Worm (Caenorhabditis elegans) whole organism, late embryonic: ENCODE results near the gene Y39A1A.10.

ENCODE experiments used
- C08G9.2 ChIP-seq: sonication (generic microtip); optimal IDR thresholded peaks from 2 replicates; lab custom pipeline; 2016; ENCODE audit warnings: mild to moderate bottlenecking, missing genetic modification characterization, moderate library complexity, missing compliant biosample characterization
- K09A11.1 ChIP-seq: sonication (generic microtip); optimal IDR thresholded peaks from 2 replicates; lab custom pipeline; 2017; ENCODE audit warnings: antibody characterized with exemption, mild to moderate bottlenecking, missing genetic modification characterization, missing compliant biosample characterization; ENCODE audit not compliant: insufficient read depth
- T23F11.4 ChIP-seq: fragments of 200-800 bp; sonication (Bioruptor generic); optimal IDR thresholded peaks from 2 replicates; lab custom pipeline; 2018; ENCODE audit warnings: mild to moderate bottlenecking, missing genetic modification characterization, missing compliant biosample characterization
- Y22D7AL.16 ChIP-seq: sonication (generic microtip); optimal IDR thresholded peaks from 2 replicates; lab custom pipeline; 2016; ENCODE audit warnings: missing genetic modification characterization, missing compliant biosample characterization
- ahr-1 ChIP-seq: sonication (generic microtip); optimal IDR thresholded peaks from 2 replicates; lab custom pipeline; 2016; ENCODE audit warnings: missing genetic modification characterization, missing compliant biosample characterization
- ama-1 ChIP-seq: fragments of 150-350 bp; optimal IDR thresholded peaks from 2 replicates; lab custom pipeline; 2014
- ceh-18 ChIP-seq: sonication (generic microtip); optimal IDR thresholded peaks from 2 replicates; lab custom pipeline; 2016; ENCODE audit warnings: missing genetic modification characterization, missing compliant biosample characterization
- ceh-19 ChIP-seq: fragments of 200-800 bp; sonication (Bioruptor generic); optimal IDR thresholded peaks from 2 replicates; lab custom pipeline; 2018; ENCODE audit warnings: mild to moderate bottlenecking, missing genetic modification characterization, missing compliant biosample characterization
- ceh-2 ChIP-seq: sonication (generic microtip); optimal IDR thresholded peaks from 2 replicates; lab custom pipeline; 2016; ENCODE audit warnings: missing genotype, missing genetic modification characterization, missing compliant biosample characterization
- ceh-24 ChIP-seq: sonication (generic microtip); optimal IDR thresholded peaks from 2 replicates; lab custom pipeline; 2016; ENCODE audit warnings: mild to moderate bottlenecking, missing genetic modification characterization, missing compliant biosample characterization
- ceh-30 ChIP-seq: fragments of 150-350 bp; optimal IDR thresholded peaks from 2 replicates; lab custom pipeline; 2014; ENCODE audit warnings: missing biosample characterization, missing genetic modification characterization
- ceh-31 ChIP-seq: sonication (generic microtip); optimal IDR thresholded peaks from 2 replicates; lab custom pipeline; 2016; ENCODE audit warnings: missing genetic modification characterization, missing compliant biosample characterization
- ceh-45 ChIP-seq: fragments of 200-800 bp; sonication (Bioruptor generic); IDR thresholded peaks from 2 replicates; pipeline ENCODE4 v1.3.6; 2022; ENCODE audit warnings: missing genetic modification reagents, missing genetic modification characterization, missing compliant biosample characterization
- ceh-48 ChIP-seq: sonication (generic microtip); optimal IDR thresholded peaks from 2 replicates; lab custom pipeline; 2016; ENCODE audit warnings: missing genetic modification characterization, inconsistent platforms, missing compliant biosample characterization
- ceh-9 ChIP-seq: sonication (generic microtip); optimal IDR thresholded peaks from 2 replicates; lab custom pipeline; 2016; ENCODE audit warnings: mild to moderate bottlenecking, missing genetic modification characterization, inconsistent platforms, missing compliant biosample characterization
- che-1 ChIP-seq: sonication (generic microtip); optimal IDR thresholded peaks from 2 replicates; lab custom pipeline; 2016; ENCODE audit warnings: mild to moderate bottlenecking, missing genetic modification characterization, missing compliant biosample characterization
- dmd-4 ChIP-seq: sonication (generic microtip); optimal IDR thresholded peaks from 2 replicates; lab custom pipeline; 2016; ENCODE audit warnings: borderline replicate concordance, missing genetic modification characterization, missing compliant biosample characterization
- dve-1 ChIP-seq: sonication (generic microtip); optimal IDR thresholded peaks from 2 replicates; lab custom pipeline; 2017; ENCODE audit warnings: antibody characterized with exemption, mild to moderate bottlenecking, missing genetic modification characterization, missing compliant biosample characterization
- ets-4 ChIP-seq: sonication (generic microtip); optimal IDR thresholded peaks from 2 replicates; lab custom pipeline; 2016; ENCODE audit warnings: missing genetic modification characterization, missing compliant biosample characterization
- fax-1 ChIP-seq: sonication (generic microtip); optimal IDR thresholded peaks from 2 replicates; lab custom pipeline; 2016; ENCODE audit warnings: missing genotype, missing genetic modification characterization, missing compliant biosample characterization
- fkh-10 ChIP-seq: fragments of 150-350 bp; optimal IDR thresholded peaks from 2 replicates; lab custom pipeline; 2014; ENCODE audit warnings: missing biosample characterization, missing genetic modification reagents, missing genetic modification characterization
- fkh-6 ChIP-seq: sonication (generic microtip); optimal IDR thresholded peaks from 2 replicates; lab custom pipeline; 2016; ENCODE audit warnings: missing genetic modification characterization, missing compliant biosample characterization
- gmeb-2 ChIP-seq: sonication (generic microtip); optimal IDR thresholded peaks from 2 replicates; lab custom pipeline; 2016; ENCODE audit warnings: missing genetic modification characterization, inconsistent platforms, missing compliant biosample characterization
- hlh-13 ChIP-seq: fragments of 200-800 bp; sonication (Bioruptor generic); optimal IDR thresholded peaks from 2 replicates; lab custom pipeline; 2018; ENCODE audit warnings: mild to moderate bottlenecking, missing genetic modification characterization, missing compliant biosample characterization
- hlh-15 ChIP-seq: sonication (generic microtip); optimal IDR thresholded peaks from 2 replicates; lab custom pipeline; 2016; ENCODE audit warnings: missing genetic modification characterization, missing compliant biosample characterization
- hlh-8 ChIP-seq: sonication (generic microtip); optimal IDR thresholded peaks from 2 replicates; lab custom pipeline; 2016; ENCODE audit warnings: missing genotype, missing genetic modification characterization, missing compliant biosample characterization
- lim-6 ChIP-seq: sonication (generic microtip); optimal IDR thresholded peaks from 2 replicates; lab custom pipeline; 2016; ENCODE audit warnings: missing genetic modification characterization, missing compliant biosample characterization
- madf-2 ChIP-seq: sonication (generic microtip); optimal IDR thresholded peaks from 2 replicates; lab custom pipeline; 2017; ENCODE audit warnings: missing genetic modification characterization, missing compliant biosample characterization
- nfya-1 ChIP-seq: sonication (generic microtip); optimal IDR thresholded peaks from 2 replicates; lab custom pipeline; 2017; ENCODE audit warnings: missing genetic modification characterization, mild to moderate bottlenecking, missing compliant biosample characterization, antibody characterized with exemption, moderate library complexity
- nhr-232 ChIP-seq: sonication (generic microtip); optimal IDR thresholded peaks from 2 replicates; lab custom pipeline; 2016; ENCODE audit warnings: missing genetic modification characterization, missing compliant biosample characterization
- npax-4 ChIP-seq: sonication (generic microtip); optimal IDR thresholded peaks from 2 replicates; lab custom pipeline; 2016; ENCODE audit warnings: missing genetic modification characterization, missing compliant biosample characterization
- odd-2 ChIP-seq: sonication (generic microtip); optimal IDR thresholded peaks from 2 replicates; lab custom pipeline; 2017; ENCODE audit warnings: antibody characterized with exemption, mild to moderate bottlenecking, missing genetic modification characterization, missing compliant biosample characterization
- pax-1 ChIP-seq: fragments of 150-350 bp; optimal IDR thresholded peaks from 2 replicates; lab custom pipeline; 2014; ENCODE audit warnings: missing biosample characterization, missing genetic modification characterization
- pqm-1 ChIP-seq: sonication (generic microtip); optimal IDR thresholded peaks from 2 replicates; lab custom pipeline; 2016; ENCODE audit warnings: missing genetic modification characterization, missing compliant biosample characterization
- ref-2 ChIP-seq: sonication (generic microtip); optimal IDR thresholded peaks from 2 replicates; lab custom pipeline; 2016; ENCODE audit warnings: missing genetic modification characterization, missing compliant biosample characterization
- rnt-1 ChIP-seq: sonication (generic microtip); optimal IDR thresholded peaks from 2 replicates; lab custom pipeline; 2016; ENCODE audit warnings: missing genetic modification characterization, missing compliant biosample characterization
- sdc-2 ChIP-seq: sonication (generic microtip); optimal IDR thresholded peaks from 2 replicates; lab custom pipeline; 2016; ENCODE audit warnings: missing genotype, missing genetic modification characterization, missing compliant biosample characterization
- sox-2 ChIP-seq: fragments of 200-800 bp; sonication (Bioruptor generic); IDR thresholded peaks from 2 replicates; pipeline ENCODE4 v1.3.6; 2022; ENCODE audit warnings: missing genetic modification reagents, missing genetic modification characterization, missing compliant biosample characterization
- sox-4 ChIP-seq: sonication (generic microtip); optimal IDR thresholded peaks from 2 replicates; lab custom pipeline; 2017; ENCODE audit warnings: mild to moderate bottlenecking, missing genetic modification characterization, inconsistent platforms, missing compliant biosample characterization
- tbx-2 ChIP-seq: sonication (generic microtip); optimal IDR thresholded peaks from 2 replicates; lab custom pipeline; 2016; ENCODE audit warnings: missing genetic modification characterization, missing compliant biosample characterization
- tbx-7 ChIP-seq: sonication (generic microtip); optimal IDR thresholded peaks from 2 replicates; lab custom pipeline; 2016; ENCODE audit warnings: missing genotype, missing genetic modification characterization, missing compliant biosample characterization
- unc-3 ChIP-seq, 2 experiments: fragments of 200-800 bp in 1 of 2; sonication (Bioruptor generic) in 1 of 2; sonication (generic microtip) in 1 of 2; conservative IDR thresholded peaks in 1 of 2; optimal IDR thresholded peaks in 1 of 2; 2 replicates each; pipeline versions ENCODE4 v1.3.6 to Lab custom; 2016 to 2022; ENCODE audit warnings: missing compliant biosample characterization in 2 of 2, missing genetic modification characterization in 2 of 2, missing genetic modification reagents in 1 of 2
- unc-42 ChIP-seq: sonication (generic microtip); optimal IDR thresholded peaks from 2 replicates; lab custom pipeline; 2016; ENCODE audit warnings: missing genotype, missing genetic modification characterization, missing compliant biosample characterization
- unc-86 ChIP-seq: sonication (generic microtip); optimal IDR thresholded peaks from 2 replicates; lab custom pipeline; 2016; ENCODE audit warnings: missing genetic modification characterization, missing compliant biosample characterization
- ztf-16 ChIP-seq: sonication (generic microtip); optimal IDR thresholded peaks from 2 replicates; lab custom pipeline; 2017; ENCODE audit warnings: missing genetic modification characterization, missing compliant biosample characterization

Y39A1A.10 gene

ce11 chrIII:10612333-10612732, 20.2 kb upstream of the Y39A1A.10 start, which contains the start of gene Y39A1A.24:
Gene Y39A1A.24, plus strand, starts transcription at chrIII:10612633.
- TF ChIP-seq dve-1 (tag; lab: Kevin White, UChicago): no peak
- no peak for TF ChIP-seq hlh-13 (GFP tag; lab: Kevin White, UChicago)
- no peak for TF ChIP-seq nhr-232 (tag; lab: Kevin White, UChicago)
- no peak for TF ChIP-seq che-1 (tag; lab: Kevin White, UChicago)
- TF ChIP-seq madf-2 (tag; lab: Kevin White, UChicago): no peak
- TF ChIP-seq nfya-1 (tag; lab: Kevin White, UChicago): no peak
- TF ChIP-seq T23F11.4 (GFP tag; lab: Kevin White, UChicago): no peak
- no peak for TF ChIP-seq lim-6 (tag; lab: Kevin White, UChicago)
- no peak for TF ChIP-seq rnt-1 (tag; lab: Kevin White, UChicago)
- no peak for TF ChIP-seq tbx-2 (tag; lab: Kevin White, UChicago)
- TF ChIP-seq unc-42: no peak
- no peak for TF ChIP-seq pax-1 (tag; lab: Kevin White, UChicago)
- no peak for TF ChIP-seq ceh-31 (tag; lab: Kevin White, UChicago)
- no peak for TF ChIP-seq fax-1 (tag; lab: Kevin White, UChicago)

ce11 chrIII:10615166-10615565, 17.4 kb upstream of the Y39A1A.10 start, which contains the start of gene mrpl-22:
Gene mrpl-22, plus strand, starts transcription at chrIII:10615466.
- TF ChIP-seq sox-4 (no peak), ceh-45 (GFP tag; lab: Robert Waterston, UW) (no peak), ceh-31 (tag; lab: Kevin White, UChicago) (no peak), hlh-8 (no peak), unc-3 (GFP tag; conservative IDR thresholded peaks at IDR 0.05; lab: Robert Waterston, UW) (no peak), unc-3 (tag; optimal IDR thresholded peaks at IDR 0.05; lab: Kevin White, UChicago) (no peak), tbx-2 (tag; lab: Kevin White, UChicago) (no peak), nhr-232 (tag; lab: Kevin White, UChicago) (no peak), ahr-1 (tag; lab: Kevin White, UChicago) (no peak), ets-4 (no peak), sox-2 (no peak), fkh-6 (tag; lab: Kevin White, UChicago) (no peak), ref-2 (tag; lab: Kevin White, UChicago) (no peak), unc-86 (no peak)

- TF ChIP-seq ceh-2 (tag; lab: Kevin White, UChicago) (peak; percentile 80), ceh-31 (tag; lab: Kevin White, UChicago) (peak; percentile 83), unc-3 (GFP tag; conservative IDR thresholded peaks at IDR 0.05; lab: Robert Waterston, UW) (no peak), unc-3 (tag; optimal IDR thresholded peaks at IDR 0.05; lab: Kevin White, UChicago) (peak; percentile 34), tbx-7 (tag; lab: Kevin White, UChicago) (peak; percentile 79), Y22D7AL.16 (tag; lab: Kevin White, UChicago) (no peak), unc-42 (no peak), nfya-1 (tag; lab: Kevin White, UChicago) (no peak), ceh-48 (tag; lab: Kevin White, UChicago) (no peak), hlh-15 (tag; lab: Kevin White, UChicago) (no peak), fkh-10 (GFP tag; lab: Kevin White, UChicago) (no peak), C08G9.2 (tag; lab: Kevin White, UChicago) (peak; percentile 87), gmeb-2 (no peak), pqm-1 (no peak), odd-2 (tag; lab: Kevin White, UChicago) (no peak), pax-1 (tag; lab: Kevin White, UChicago) (no peak), ceh-19 (no peak), ceh-18 (tag; lab: Kevin White, UChicago) (no peak), sox-4 (no peak), T23F11.4 (GFP tag; lab: Kevin White, UChicago) (no peak), fkh-6 (tag; lab: Kevin White, UChicago) (peak; percentile 50), ceh-30 (tag; lab: Kevin White, UChicago) (no peak), npax-4 (tag; lab: Kevin White, UChicago) (no peak), ama-1 (lab: Kevin White, UChicago) (no peak), hlh-13 (GFP tag; lab: Kevin White, UChicago) (no peak), che-1 (tag; lab: Kevin White, UChicago) (no peak), madf-2 (tag; lab: Kevin White, UChicago) (no peak), ztf-16 (tag; lab: Kevin White, UChicago) (no peak), tbx-2 (tag; lab: Kevin White, UChicago) (peak; percentile 84), ceh-45 (GFP tag; lab: Robert Waterston, UW) (no peak), lim-6 (tag; lab: Kevin White, UChicago) (no peak), sdc-2 (tag; lab: Kevin White, UChicago) (no peak), dmd-4 (tag; lab: Kevin White, UChicago) (no peak), hlh-8 (peak; percentile 10), unc-86 (no peak), ref-2 (tag; lab: Kevin White, UChicago) (peak; percentile 6), ceh-9 (tag; lab: Kevin White, UChicago) (no peak), ceh-24 (tag; lab: Kevin White, UChicago) (no peak), dve-1 (tag; lab: Kevin White, UChicago) (peak; percentile 8), K09A11.1 (tag; lab: Kevin White, UChicago) (no peak), ahr-1 (tag; lab: Kevin White, UChicago) (no peak)
Observed at ce11 chrIII:10621208-10621607, 11.3 kb upstream of the Y39A1A.10 start, which contains the start of the genes lron-10 and hpr-9. Gene lron-10, minus strand, starts transcription at chrIII:10621369. Gene hpr-9, plus strand, starts transcription at chrIII:10621551.
